Fruit fly (Drosophila melanogaster): ENCODE results near the gene CG32277.

Gene CG32277

DNA sequence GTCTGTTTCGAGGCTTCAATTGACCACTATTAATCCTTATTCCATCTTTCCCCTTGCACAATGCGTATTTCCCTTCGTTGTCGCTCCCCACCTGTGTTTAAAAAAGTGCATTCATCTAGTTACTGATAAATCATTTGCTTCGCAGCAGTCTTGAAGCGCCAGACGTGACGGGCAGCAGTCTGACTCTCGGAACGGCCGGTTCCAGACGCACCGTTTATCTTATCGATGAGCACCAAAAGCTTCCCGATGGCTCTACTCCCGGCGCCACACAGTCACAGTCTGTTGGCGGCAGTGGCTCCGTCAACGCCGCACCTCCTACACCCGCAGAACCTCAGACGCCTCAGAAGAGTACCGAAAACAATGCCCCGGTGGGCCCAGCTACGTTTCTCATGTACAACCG lies 21.1 kb downstream of the CG32277 start, which contains the start of gene CG42494:
CG42494 (plus strand) TSS at position 301 of the 400 bp plus-strand sequence.
- TF ChIP-seq Met (GFP tag; optimal IDR thresholded peaks at IDR 0.05) (no peak), spab (GFP tag; optimal IDR thresholded peaks at IDR 0.05) (no peak), CG9139 (GFP tag; optimal IDR thresholded peaks at IDR 0.05) (no peak), CG8119 (GFP tag; IDR thresholded peaks at IDR 0.05) (no peak), Eip78C (GFP tag) (no peak), Sox14 (GFP tag; optimal IDR thresholded peaks at IDR 0.05) (no peak)

- no peak for TF ChIP-seq vri (GFP tag; optimal IDR thresholded peaks at IDR 0.05)
- TF ChIP-seq OdsH (GFP tag; optimal IDR thresholded peaks at IDR 0.05), result no peak
- TF ChIP-seq fkh (GFP tag; optimal IDR thresholded peaks at IDR 0.05), result no peak
- TF ChIP-seq CG11902 (GFP tag; optimal IDR thresholded peaks at IDR 0.05), result peak; percentile 83
- peak; percentile 91 for TF ChIP-seq CG31627 (GFP tag; optimal IDR thresholded peaks at IDR 0.05)
- no peak for TF ChIP-seq CG10631 (GFP tag; optimal IDR thresholded peaks at IDR 0.05)
- TF ChIP-seq CG6792 (GFP tag; optimal IDR thresholded peaks at IDR 0.05), result peak; percentile 93
- TF ChIP-seq Sox15 (GFP tag; optimal IDR thresholded peaks at IDR 0.05), result peak; percentile 77
- peak; percentile 96 for TF ChIP-seq Eip75B (GFP tag; optimal IDR thresholded peaks at IDR 0.05)
- no peak for TF ChIP-seq achi (GFP tag; optimal IDR thresholded peaks at IDR 0.05)
- peak; percentile 86 for TF ChIP-seq Gug (GFP tag; IDR thresholded peaks at IDR 0.05)
- peak; percentile 92 for TF ChIP-seq CG1621 (tag; optimal IDR thresholded peaks at IDR 0.05)
- peak in 1 of 2 experiments; percentile 89 for TF ChIP-seq ss (GFP tag; optimal IDR thresholded peaks at IDR 0.05)
- TF ChIP-seq Ets96B (tag; optimal IDR thresholded peaks at IDR 0.05), result peak; percentile 95
- TF ChIP-seq CG6808 (GFP tag; optimal IDR thresholded peaks at IDR 0.05), result peak; percentile 91
- peak; percentile 93 for TF ChIP-seq lz (GFP tag; optimal IDR thresholded peaks at IDR 0.05)
- TF ChIP-seq net (GFP tag; optimal IDR thresholded peaks at IDR 0.05), result peak; percentile 87
- TF ChIP-seq CG15336 (GFP tag; IDR thresholded peaks at IDR 0.05), result peak; percentile 88
- TF ChIP-seq spab (GFP tag; optimal IDR thresholded peaks at IDR 0.05), result peak; percentile 92
- peak; percentile 88 for TF ChIP-seq CG7368 (GFP tag; optimal IDR thresholded peaks at IDR 0.05)
- peak; percentile 85 for TF ChIP-seq fd59A (GFP tag; optimal IDR thresholded peaks at IDR 0.05)
- peak; percentile 90 for TF ChIP-seq pdm3 (GFP tag; optimal IDR thresholded peaks at IDR 0.05)
- peak; percentile 90 for TF ChIP-seq CG8632 (GFP tag; optimal IDR thresholded peaks at IDR 0.05)
- peak; percentile 88 for TF ChIP-seq Ets21C (GFP tag; optimal IDR thresholded peaks at IDR 0.05)
- peak; percentile 35 for TF ChIP-seq dac (GFP tag; optimal IDR thresholded peaks at IDR 0.05)
- TF ChIP-seq dsx (GFP tag; optimal IDR thresholded peaks at IDR 0.05; ENCODE audit: poor library complexity, severe bottlenecking), result peak; percentile 94
- TF ChIP-seq CG11294 (GFP tag; IDR thresholded peaks at IDR 0.05), result peak; percentile 78
- TF ChIP-seq Hr38 (GFP tag; optimal IDR thresholded peaks at IDR 0.05), result no peak
- TF ChIP-seq Sox102F (GFP tag; optimal IDR thresholded peaks at IDR 0.05), result no peak
- peak in 1 of 2 experiments; percentile 84 for TF ChIP-seq salr (GFP tag; optimal IDR thresholded peaks at IDR 0.05)
- peak; percentile 98 for TF ChIP-seq Eip78C (GFP tag)
- peak; percentile 94 for TF ChIP-seq topi (GFP tag; optimal IDR thresholded peaks at IDR 0.05)
- TF ChIP-seq CG8119 (GFP tag; IDR thresholded peaks at IDR 0.05), result peak; percentile 84
- TF ChIP-seq CG3919 (GFP tag; optimal IDR thresholded peaks at IDR 0.05), result peak; percentile 94
- peak; percentile 76 for TF ChIP-seq Blimp-1 (GFP tag; optimal IDR thresholded peaks at IDR 0.05)
- peak; percentile 93 for TF ChIP-seq cyc (GFP tag; optimal IDR thresholded peaks at IDR 0.05)
- no peak for TF ChIP-seq svp (GFP tag)
- TF ChIP-seq CG6276 (GFP tag; optimal IDR thresholded peaks at IDR 0.05), result no peak
- peak; percentile 91 for TF ChIP-seq CG3032 (tag; optimal IDR thresholded peaks at IDR 0.05)
- TF ChIP-seq Sox14 (GFP tag; optimal IDR thresholded peaks at IDR 0.05), result peak; percentile 93
- TF ChIP-seq CG6163 (GFP tag; IDR thresholded peaks at IDR 0.05), result peak; percentile 96
- peak; percentile 93 for TF ChIP-seq CG10669 (GFP tag; optimal IDR thresholded peaks at IDR 0.05)
- TF ChIP-seq fd85E (GFP tag; optimal IDR thresholded peaks at IDR 0.05), result peak; percentile 67
- peak; percentile 89 for TF ChIP-seq acj6 (GFP tag; optimal IDR thresholded peaks at IDR 0.05)
- TF ChIP-seq CG34406 (GFP tag; optimal IDR thresholded peaks at IDR 0.05), result peak; percentile 89
- peak; percentile 94 for TF ChIP-seq esn (GFP tag; optimal IDR thresholded peaks at IDR 0.05)
- TF ChIP-seq Hr39 (GFP tag; optimal IDR thresholded peaks at IDR 0.05), result peak; percentile 95
- no peak for TF ChIP-seq CG4318 (GFP tag; optimal IDR thresholded peaks at IDR 0.05)
Measured at dm6 chr3L:3179474-3179873, 25.8 kb downstream of the CG32277 start.
